Fruit fly (Drosophila melanogaster): ENCODE data around the gene parvin.

Gene parvin

dm6 chrX:19784875-19785274, 39.0 kb downstream of the parvin start (continued):
- TF ChIP-seq CG11294 (GFP tag; IDR thresholded peaks at IDR 0.05) (no peak), Eip93F (GFP tag; optimal IDR thresholded peaks at IDR 0.05) (no peak), lz (GFP tag; optimal IDR thresholded peaks at IDR 0.05) (no peak), vri (GFP tag; optimal IDR thresholded peaks at IDR 0.05) (no peak), pdm3 (GFP tag; optimal IDR thresholded peaks at IDR 0.05) (peak; percentile 18), Lpt (GFP tag; optimal IDR thresholded peaks at IDR 0.05) (no peak), achi (GFP tag; optimal IDR thresholded peaks at IDR 0.05) (peak; percentile 18), Eip78C (GFP tag) (peak; percentile 80), dac (GFP tag; optimal IDR thresholded peaks at IDR 0.05) (no peak), spab (GFP tag; optimal IDR thresholded peaks at IDR 0.05) (peak; percentile 23), CG31627 (GFP tag; optimal IDR thresholded peaks at IDR 0.05) (no peak), Hr39 (GFP tag; optimal IDR thresholded peaks at IDR 0.05) (no peak), cyc (GFP tag; optimal IDR thresholded peaks at IDR 0.05) (no peak), esn (GFP tag; optimal IDR thresholded peaks at IDR 0.05) (no peak), Ets21C (GFP tag; optimal IDR thresholded peaks at IDR 0.05) (no peak), Eip75B (GFP tag; optimal IDR thresholded peaks at IDR 0.05) (peak; percentile 49), CG9139 (GFP tag; optimal IDR thresholded peaks at IDR 0.05) (no peak), CG6854 (GFP tag; optimal IDR thresholded peaks at IDR 0.05) (no peak), CG7368 (GFP tag; optimal IDR thresholded peaks at IDR 0.05) (no peak), acj6 (GFP tag; optimal IDR thresholded peaks at IDR 0.05) (peak; percentile 4), CG10631 (GFP tag; optimal IDR thresholded peaks at IDR 0.05) (peak; percentile 54), CG8632 (GFP tag; optimal IDR thresholded peaks at IDR 0.05) (no peak), CG8119 (GFP tag; IDR thresholded peaks at IDR 0.05) (no peak), Sox14 (GFP tag; optimal IDR thresholded peaks at IDR 0.05) (peak; percentile 24), fd85E (GFP tag; optimal IDR thresholded peaks at IDR 0.05) (no peak), net (GFP tag; optimal IDR thresholded peaks at IDR 0.05) (no peak), CG6792 (GFP tag; optimal IDR thresholded peaks at IDR 0.05) (no peak), CG1621 (tag; optimal IDR thresholded peaks at IDR 0.05) (peak; percentile 6), Gug (GFP tag; IDR thresholded peaks at IDR 0.05) (no peak), salr (GFP tag; optimal IDR thresholded peaks at IDR 0.05) (no peak), topi (GFP tag; optimal IDR thresholded peaks at IDR 0.05) (peak; percentile 4), OdsH (GFP tag; optimal IDR thresholded peaks at IDR 0.05) (peak; percentile 25), CG11762 (GFP tag; optimal IDR thresholded peaks at IDR 0.05; ENCODE audit: insufficient read depth) (no peak), CG3032 (tag; optimal IDR thresholded peaks at IDR 0.05) (peak; percentile 33), eg (GFP tag; IDR thresholded peaks at IDR 0.05) (no peak), Sox102F (GFP tag; optimal IDR thresholded peaks at IDR 0.05) (no peak)

- TF ChIP-seq topi (GFP tag; optimal IDR thresholded peaks at IDR 0.05) (no peak), spab (GFP tag; optimal IDR thresholded peaks at IDR 0.05) (no peak), CG6792 (GFP tag; optimal IDR thresholded peaks at IDR 0.05) (no peak), CG3032 (tag; optimal IDR thresholded peaks at IDR 0.05) (no peak)
These were observed 39.6 kb downstream of the parvin start for dm6 chrX:19785403-19785802.

dm6 chrX:19786823-19787222, 41.0 kb downstream of the parvin start:
- TF ChIP-seq pdm3 (GFP tag; optimal IDR thresholded peaks at IDR 0.05), result no peak
- peak in 1 of 2 experiments; percentile 85 for TF ChIP-seq ss (GFP tag; optimal IDR thresholded peaks at IDR 0.05)

dm6 chrX:19787921-19788620, 42.2 kb downstream of the parvin start:
- TF ChIP-seq Sox14 (GFP tag; optimal IDR thresholded peaks at IDR 0.05) (no peak), Eip78C (GFP tag) (peak; percentile 38), fkh (GFP tag; optimal IDR thresholded peaks at IDR 0.05) (peak; percentile 65), pdm3 (GFP tag; optimal IDR thresholded peaks at IDR 0.05) (no peak), CG6163 (GFP tag; IDR thresholded peaks at IDR 0.05) (peak; percentile 36; the same call in 1 of the 3 replicates), Hr38 (GFP tag; optimal IDR thresholded peaks at IDR 0.05) (no peak)

All from whole organism, prepupa.